Worm (Caenorhabditis elegans) whole organism, young adult: Measurements from ENCODE around the gene K02F6.1.
"Not testable (repeated sequence)": the region's sequence is repeated elsewhere in the genome, so short reads cannot be mapped to it uniquely, and the experiment has no call there.

ENCODE experiments used
- B0019.2 ChIP-seq: fragments of 200-800 bp; sonication (Bioruptor generic); conservative IDR thresholded peaks from 2 replicates; pipeline ENCODE4 v1.3.6; 2022; ENCODE audit warnings: missing genetic modification reagents, missing genetic modification characterization, missing compliant biosample characterization
- B0035.1 ChIP-seq: sonication (generic microtip); optimal IDR thresholded peaks from 2 replicates; lab custom pipeline; 2016; ENCODE audit warnings: missing genetic modification characterization, mild to moderate bottlenecking, missing compliant biosample characterization, missing genotype, missing genetic modification reagents
- B0261.1 ChIP-seq: sonication (generic microtip); optimal IDR thresholded peaks from 2 replicates; lab custom pipeline; 2016; ENCODE audit warnings: mild to moderate bottlenecking, missing genetic modification characterization, moderate library complexity, missing compliant biosample characterization
- B0336.3 ChIP-seq: fragments of 200-800 bp; sonication (Bioruptor generic); IDR thresholded peaks from 2 replicates; pipeline ENCODE4 v1.3.6; 2022; ENCODE audit warnings: missing genetic modification characterization, missing compliant biosample characterization
- F37B4.10 ChIP-seq: fragments of 200-800 bp; sonication (Bioruptor generic); IDR thresholded peaks from 2 replicates; pipeline ENCODE4 v1.3.6; 2022; ENCODE audit warnings: missing genetic modification characterization, missing compliant biosample characterization
- F55B11.4 ChIP-seq: sonication (generic microtip); optimal IDR thresholded peaks from 2 replicates; lab custom pipeline; 2016; ENCODE audit warnings: missing compliant biosample characterization, missing genetic modification characterization, borderline replicate concordance; ENCODE audit not compliant: insufficient read depth
- T07F8.4 ChIP-seq: sonication (generic microtip); optimal IDR thresholded peaks from 2 replicates; lab custom pipeline; 2016; ENCODE audit warnings: mild to moderate bottlenecking, missing genetic modification characterization, moderate library complexity, missing compliant biosample characterization
- Y53G8AR.9 ChIP-seq: fragments of 200-800 bp; sonication (Bioruptor generic); conservative IDR thresholded peaks from 2 replicates; pipeline ENCODE4 v1.3.6; 2022; ENCODE audit warnings: missing genetic modification reagents, missing genetic modification characterization, missing compliant biosample characterization
- Y95B8A.8 ChIP-seq: fragments of 200-800 bp; sonication (Bioruptor generic); IDR thresholded peaks from 2 replicates; pipeline ENCODE4 v1.3.6; 2022; ENCODE audit warnings: missing genetic modification reagents, missing genetic modification characterization, missing compliant biosample characterization
- ZK185.1 ChIP-seq: sonication (generic microtip); optimal IDR thresholded peaks from 2 replicates; lab custom pipeline; 2016; ENCODE audit warnings: mild to moderate bottlenecking, missing genetic modification characterization, missing compliant biosample characterization; ENCODE audit not compliant: poor library complexity, severe bottlenecking
- akir-1 ChIP-seq: fragments of 200-800 bp; sonication (Bioruptor generic); optimal IDR thresholded peaks from 2 replicates; lab custom pipeline; 2018; ENCODE audit warnings: mild to moderate bottlenecking, missing genetic modification characterization, moderate library complexity, missing compliant biosample characterization
- ama-1 ChIP-seq, 3 experiments: fragments of 150-350 bp in 1 of 3; sonication (generic microtip) in 2 of 3; optimal IDR thresholded peaks; 2 replicates each; lab custom pipeline; 2014 to 2018; ENCODE audit warnings: missing biosample characterization in 2 of 3, missing genetic modification characterization in 2 of 3, missing genetic modification reagents in 2 of 3
- aptf-3 ChIP-seq: fragments of 200-800 bp; sonication (Bioruptor generic); IDR thresholded peaks from 2 replicates; pipeline ENCODE4 v1.3.6; 2022; ENCODE audit warnings: missing genetic modification characterization, missing compliant biosample characterization
- atf-7 ChIP-seq: sonication (generic microtip); optimal IDR thresholded peaks from 2 replicates; lab custom pipeline; 2017; ENCODE audit warnings: mild to moderate bottlenecking, missing genetic modification characterization, missing compliant biosample characterization
- attf-5 ChIP-seq: fragments of 200-800 bp; sonication (Bioruptor generic); optimal IDR thresholded peaks from 2 replicates; lab custom pipeline; 2018; ENCODE audit warnings: mild to moderate bottlenecking, missing genetic modification characterization, missing compliant biosample characterization
- ccch-3 ChIP-seq: fragments of 200-800 bp; sonication (Bioruptor generic); optimal IDR thresholded peaks from 2 replicates; lab custom pipeline; 2018; ENCODE audit warnings: mild to moderate bottlenecking, missing genetic modification characterization, missing compliant biosample characterization
- cebp-1 ChIP-seq, 2 experiments: fragments of 200-800 bp in 1 of 2; sonication (Bioruptor generic) in 1 of 2; sonication (generic microtip) in 1 of 2; IDR thresholded peaks in 1 of 2; optimal IDR thresholded peaks in 1 of 2; 2 replicates each; pipeline versions ENCODE4 v1.3.6 to Lab custom; 2017 to 2022; ENCODE audit warnings: missing compliant biosample characterization in 2 of 2, missing genetic modification characterization in 2 of 2, mild to moderate bottlenecking in 1 of 2, missing genetic modification reagents in 1 of 2, moderate library complexity in 1 of 2
- ceh-58 ChIP-seq: fragments of 200-800 bp; sonication (Bioruptor generic); IDR thresholded peaks from 2 replicates; pipeline ENCODE4 v1.3.6; 2022; ENCODE audit warnings: missing genetic modification characterization, missing compliant biosample characterization
- dpl-1 ChIP-seq: fragments of 150-350 bp; optimal IDR thresholded peaks from 2 replicates; lab custom pipeline; 2014; ENCODE audit warnings: missing biosample characterization, missing genetic modification reagents, missing genetic modification characterization
- gei-17 ChIP-seq: fragments of 200-800 bp; sonication (Bioruptor generic); optimal IDR thresholded peaks from 2 replicates; lab custom pipeline; 2018; ENCODE audit warnings: mild to moderate bottlenecking, missing genetic modification characterization, missing compliant biosample characterization
- let-607 ChIP-seq, 2 experiments: fragments of 200-800 bp in 1 of 2; sonication (Bioruptor generic) in 1 of 2; sonication (generic microtip) in 1 of 2; optimal IDR thresholded peaks; 2 replicates each; lab custom pipeline; 2016 to 2018; ENCODE audit warnings: mild to moderate bottlenecking in 2 of 2, missing compliant biosample characterization in 2 of 2, missing genetic modification characterization in 2 of 2, moderate library complexity in 2 of 2, missing genotype in 1 of 2
- lin-54 ChIP-seq: fragments of 200-800 bp; sonication (Bioruptor generic); optimal IDR thresholded peaks from 2 replicates; lab custom pipeline; 2018; ENCODE audit warnings: mild to moderate bottlenecking, missing genetic modification characterization, missing compliant biosample characterization
- lir-1 ChIP-seq: fragments of 200-800 bp; sonication (Bioruptor generic); conservative IDR thresholded peaks from 2 replicates; pipeline ENCODE4 v1.3.6; 2022; ENCODE audit warnings: missing genetic modification reagents, missing genetic modification characterization, missing compliant biosample characterization
- lsl-1 ChIP-seq: fragments of 200-800 bp; sonication (Bioruptor generic); optimal IDR thresholded peaks from 2 replicates; lab custom pipeline; 2018; ENCODE audit warnings: mild to moderate bottlenecking, missing genetic modification characterization, moderate library complexity, missing compliant biosample characterization
- madf-10 ChIP-seq: sonication (generic microtip); optimal IDR thresholded peaks from 2 replicates; lab custom pipeline; 2016; ENCODE audit warnings: mild to moderate bottlenecking, missing genetic modification characterization, missing compliant biosample characterization
- nfyb-1 ChIP-seq: fragments of 200-800 bp; sonication (Bioruptor generic); IDR thresholded peaks from 2 replicates; pipeline ENCODE4 v1.3.6; 2022; ENCODE audit warnings: missing genetic modification reagents, missing genetic modification characterization, missing compliant biosample characterization
- nhr-120 ChIP-seq: fragments of 200-800 bp; sonication (Bioruptor generic); IDR thresholded peaks from 2 replicates; pipeline ENCODE4 v1.3.6; 2022; ENCODE audit warnings: missing genetic modification characterization, missing compliant biosample characterization
- nhr-179 ChIP-seq: sonication (generic microtip); optimal IDR thresholded peaks from 2 replicates; lab custom pipeline; 2016; ENCODE audit warnings: mild to moderate bottlenecking, missing genetic modification characterization, missing compliant biosample characterization
- nhr-80 ChIP-seq: sonication (generic microtip); optimal IDR thresholded peaks from 2 replicates; lab custom pipeline; 2016; ENCODE audit warnings: missing genetic modification characterization, missing compliant biosample characterization
- repo-1 ChIP-seq: sonication (generic microtip); optimal IDR thresholded peaks from 2 replicates; lab custom pipeline; 2017; ENCODE audit warnings: mild to moderate bottlenecking, missing genetic modification characterization, missing compliant biosample characterization
- snpc-1.1 ChIP-seq: sonication (generic microtip); optimal IDR thresholded peaks from 2 replicates; lab custom pipeline; 2017; ENCODE audit warnings: missing genetic modification characterization, mild to moderate bottlenecking, missing compliant biosample characterization, antibody characterized with exemption, moderate library complexity, missing genotype, missing genetic modification reagents; ENCODE audit not compliant: insufficient read depth
- snpc-3.4 ChIP-seq: sonication (generic microtip); optimal IDR thresholded peaks from 2 replicates; lab custom pipeline; 2017; ENCODE audit warnings: missing genetic modification characterization, mild to moderate bottlenecking, missing compliant biosample characterization, antibody characterized with exemption, moderate library complexity, missing genotype, missing genetic modification reagents
- somi-1 ChIP-seq: fragments of 200-800 bp; sonication (Bioruptor generic); optimal IDR thresholded peaks from 2 replicates; lab custom pipeline; 2018; ENCODE audit warnings: mild to moderate bottlenecking, missing genetic modification characterization, missing compliant biosample characterization
- unc-62 ChIP-seq: fragments of 150-350 bp; optimal IDR thresholded peaks from 2 replicates; lab custom pipeline; 2014; ENCODE audit warnings: missing biosample characterization, missing genetic modification reagents, missing genetic modification characterization
- zfh-2 ChIP-seq: fragments of 200-800 bp; sonication (Bioruptor generic); conservative IDR thresholded peaks from 2 replicates; pipeline ENCODE4 v1.3.6; 2022; ENCODE audit warnings: missing genetic modification reagents, missing genetic modification characterization, missing compliant biosample characterization
- ztf-3 ChIP-seq: fragments of 200-800 bp; sonication (Bioruptor generic); optimal IDR thresholded peaks from 2 replicates; lab custom pipeline; 2018; ENCODE audit warnings: mild to moderate bottlenecking, missing genetic modification characterization, missing compliant biosample characterization

The K02F6.1 gene

DNA sequence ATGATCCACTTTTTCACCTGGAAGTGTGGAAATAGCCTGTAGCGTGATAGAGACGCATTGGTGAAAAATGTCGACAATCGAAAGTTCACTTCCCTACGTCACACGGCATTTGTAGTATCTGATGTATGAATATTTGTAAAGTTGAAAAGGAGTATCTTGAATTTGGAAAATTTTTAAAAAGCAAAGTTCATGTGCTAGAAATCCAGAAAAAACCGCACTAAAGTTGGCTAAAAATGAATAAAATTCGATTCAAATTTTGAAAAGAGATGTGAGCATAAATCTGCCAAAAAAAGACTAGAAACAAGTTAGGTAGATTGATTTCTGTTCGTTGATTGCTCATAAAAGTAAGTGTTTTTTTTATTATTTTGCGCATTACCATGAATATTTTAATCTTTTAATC, 29.3 kb downstream of the K02F6.1 start, which contains the start of gene sri-74:
TSS of gene sri-74 (minus strand) at position 101 of the 400 bp plus-strand sequence.
- TF ChIP-seq F55B11.4: no peak
- no peak for TF ChIP-seq gei-17 (GFP tag; lab: Kevin White, UChicago)
- no peak for TF ChIP-seq zfh-2

DNA sequence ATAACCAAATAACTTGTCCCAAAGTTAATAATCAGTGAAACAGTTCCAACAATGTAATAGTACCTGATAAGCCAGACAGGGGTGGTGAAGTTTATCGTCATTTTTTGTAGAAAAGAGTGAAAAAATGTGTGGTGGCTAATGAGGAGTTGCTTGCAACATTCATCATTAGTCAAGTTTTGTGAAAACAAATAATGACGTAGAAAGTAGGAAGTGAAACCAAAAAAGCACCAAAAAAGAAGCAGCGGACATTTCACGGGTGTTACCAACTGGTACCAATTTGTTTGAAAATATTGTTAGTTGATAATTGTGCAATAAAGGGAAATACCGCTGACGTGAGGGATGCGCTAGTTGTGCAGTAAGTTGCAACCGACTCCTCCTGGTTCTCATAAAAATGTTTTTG, 31.7 kb downstream of the K02F6.1 start, which contains the start of gene sri-36:
TSS of gene sri-36 (minus strand) at position 101 of the 400 bp plus-strand sequence.
- TF ChIP-seq nhr-179 (tag; lab: Kevin White, UChicago) (no peak), somi-1 (GFP tag; lab: Kevin White, UChicago) (no peak), Y95B8A.8 (GFP tag; lab: Robert Waterston, UW) (no peak)
- TF ChIP-seq, all 124 proteins: peak for 0

DNA sequence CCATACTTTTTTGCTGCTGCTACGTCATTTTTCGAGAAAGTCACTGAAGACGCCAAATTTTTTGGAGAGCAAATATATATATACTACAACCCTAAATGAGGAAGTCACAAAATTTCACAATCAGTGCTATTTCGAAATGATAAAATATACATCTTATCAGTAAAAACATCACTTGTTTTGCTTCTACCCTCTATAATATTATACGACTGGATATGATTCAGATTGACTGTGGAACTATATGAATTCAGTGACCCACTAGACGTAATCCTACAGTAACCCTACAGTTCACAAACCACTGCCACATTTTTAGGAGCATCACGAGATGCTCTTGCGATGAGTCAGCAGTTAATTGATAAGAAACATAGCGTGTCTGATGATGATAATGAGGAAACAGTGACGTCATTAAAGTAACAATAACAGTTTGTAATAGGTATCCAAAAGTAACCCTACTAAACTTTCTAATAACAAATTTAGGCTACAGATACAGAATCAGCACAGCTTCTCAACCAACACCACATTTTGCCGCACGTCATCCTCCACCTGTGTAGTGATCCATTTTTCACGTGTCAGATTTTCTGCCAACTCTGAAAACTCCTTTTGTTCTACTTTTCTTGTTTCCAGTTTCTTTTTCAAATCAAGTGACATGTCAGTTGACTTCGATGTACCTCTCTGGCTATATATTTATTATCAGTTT, 33.2 kb downstream of the K02F6.1 start, which contains the start of the genes F33H12.7 and sri-39:
TSS of gene F33H12.7 (minus strand) at position 51 of the 694 bp plus-strand sequence.
TSS of gene sri-39 (plus strand) at position 644 of the 694 bp plus-strand sequence.
- TF ChIP-seq cebp-1 (GFP tag; IDR thresholded peaks at IDR 0.05; lab: Robert Waterston, UW) (peak; percentile 38; the same call in 1 of the 2 replicates), cebp-1 (tag; optimal IDR thresholded peaks at IDR 0.05; lab: Kevin White, UChicago) (peak; percentile 83), ztf-3 (GFP tag; lab: Kevin White, UChicago) (no peak), atf-7 (peak; percentile 94), snpc-3.4 (tag; lab: Kevin White, UChicago) (no peak), nhr-80 (tag; lab: Kevin White, UChicago) (peak; percentile 62)

DNA sequence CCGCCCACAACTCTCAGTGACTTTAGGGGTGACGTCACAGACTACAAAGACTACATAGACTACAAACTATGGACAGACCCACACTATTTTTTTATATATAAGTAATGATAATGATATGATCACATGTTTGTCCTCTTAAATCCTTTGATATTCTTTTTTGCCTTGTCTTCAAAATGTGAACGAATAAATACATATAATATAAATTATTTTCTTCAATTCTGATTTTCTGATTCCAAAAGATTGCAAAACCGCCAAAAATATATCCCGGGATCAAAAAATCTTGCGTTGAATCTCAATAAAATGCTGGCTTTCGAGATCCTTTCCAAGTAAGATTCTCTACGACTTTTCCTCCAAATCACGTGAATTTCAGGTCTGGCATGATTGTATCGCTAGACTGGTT, 46.4 kb downstream of the K02F6.1 start, which contains the start of gene F33H12.1:
TSS of gene F33H12.1 (plus strand) at position 301 of the 400 bp plus-strand sequence.
- TF ChIP-seq B0336.3 (GFP tag; lab: Robert Waterston, UW); Y53G8AR.9 (GFP tag; lab: Robert Waterston, UW); repo-1: not testable (repeated sequence)

DNA sequence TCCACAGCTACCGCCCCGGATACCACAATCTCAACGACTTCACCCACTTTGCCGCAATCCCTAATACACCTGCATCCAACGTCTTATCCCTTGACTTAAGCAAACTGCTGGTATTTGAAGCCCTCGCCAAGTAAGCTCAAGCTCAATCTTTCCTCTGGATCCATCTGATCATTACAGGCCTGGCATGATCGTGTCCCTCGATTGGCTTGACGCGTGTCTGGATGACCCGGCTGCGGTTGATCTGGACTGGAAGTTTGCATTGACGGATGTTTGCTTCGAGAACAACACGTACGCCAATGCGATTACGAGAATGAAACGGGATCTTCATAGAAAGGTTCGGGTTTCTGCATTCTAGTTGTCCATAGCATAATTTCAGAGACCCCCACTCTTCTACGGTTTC, 47.2 kb downstream of the K02F6.1 start:
- TF ChIP-seq unc-62 (GFP tag; lab: Kevin White, UChicago): no peak
- no peak for TF ChIP-seq nfyb-1 (GFP tag; lab: Robert Waterston, UW)
- no peak for TF ChIP-seq snpc-3.4 (tag; lab: Kevin White, UChicago)
- TF ChIP-seq nhr-80 (tag; lab: Kevin White, UChicago): no peak
- no peak for TF ChIP-seq B0035.1
- no peak for TF ChIP-seq nhr-120 (GFP tag; lab: Robert Waterston, UW)
- TF ChIP-seq ccch-3 (GFP tag; lab: Kevin White, UChicago): no peak
- TF ChIP-seq T07F8.4: no peak
- TF ChIP-seq attf-5: no peak
- no peak for TF ChIP-seq lir-1 (GFP tag; lab: Robert Waterston, UW)
- TF ChIP-seq ztf-3 (GFP tag; lab: Kevin White, UChicago): no peak
- no peak for TF ChIP-seq F37B4.10
- TF ChIP-seq akir-1 (GFP tag; lab: Kevin White, UChicago): no peak
- no peak for TF ChIP-seq let-607 (tag; optimal IDR thresholded peaks at IDR 0.05; lab: Kevin White, UChicago)

DNA sequence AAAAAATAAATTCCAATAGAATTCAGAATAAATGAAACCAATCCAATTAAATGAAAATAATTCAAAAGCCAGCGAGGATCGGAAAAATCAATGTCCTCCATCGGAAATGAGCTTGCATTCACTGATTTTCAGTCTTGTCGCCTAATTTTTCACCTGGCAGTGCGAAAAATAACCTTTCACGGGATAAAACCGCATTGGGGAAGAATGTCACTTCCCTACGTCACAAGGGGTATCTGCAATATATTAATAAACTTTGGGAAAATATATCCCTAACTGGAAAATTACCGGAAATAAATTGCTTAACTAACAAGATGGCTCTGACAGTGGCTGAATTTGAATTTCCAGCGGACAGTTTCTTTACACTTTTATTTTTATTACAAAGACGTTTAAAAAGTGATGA, 51.6 kb downstream of the K02F6.1 start, which contains the start of gene sri-77:
TSS of gene sri-77 (minus strand) at position 101 of the 400 bp plus-strand sequence.
- TF ChIP-seq B0261.1 (tag; lab: Kevin White, UChicago) (no peak), ZK185.1 (tag; lab: Kevin White, UChicago) (no peak), dpl-1 (GFP tag; lab: Kevin White, UChicago) (no peak), ama-1 (optimal IDR thresholded peaks at IDR 0.05; lab: Kevin White, UChicago) (no peak), ama-1 (GFP tag; optimal IDR thresholded peaks at IDR 0.05; lab: Kevin White, UChicago) (no peak), cebp-1 (GFP tag; IDR thresholded peaks at IDR 0.05; lab: Robert Waterston, UW) (no peak), cebp-1 (tag; optimal IDR thresholded peaks at IDR 0.05; lab: Kevin White, UChicago) (no peak), madf-10 (tag; lab: Kevin White, UChicago) (no peak), F37B4.10 (no peak), lsl-1 (no peak), aptf-3 (GFP tag; lab: Robert Waterston, UW) (no peak), ceh-58 (no peak), lin-54 (no peak), akir-1 (GFP tag; lab: Kevin White, UChicago) (no peak), atf-7 (no peak), B0019.2 (GFP tag; lab: Robert Waterston, UW) (no peak), snpc-1.1 (tag; lab: Kevin White, UChicago) (no peak)
